Fruit fly (Drosophila melanogaster) whole organism, embryonic: ENCODE results near the gene trx.
A peak's percentile ranks its signal among the peaks of the same experiment; 100 is the strongest.

Experiments
- Asciz ChIP-seq: fragments of 200-800 bp; sonication (Bioruptor generic); optimal IDR thresholded peaks from 2 replicates; lab custom pipeline; 2017; ENCODE audit warnings: missing biosample characterization, mild to moderate bottlenecking, missing genetic modification characterization, missing genetic modification reagents
- BtbVII ChIP-seq: fragments of 200-800 bp; sonication (Bioruptor generic); optimal IDR thresholded peaks from 3 replicates; lab custom pipeline; 2017; ENCODE audit warnings: missing biosample characterization, mild to moderate bottlenecking, missing genetic modification characterization
- CG10267 ChIP-seq: fragments of 200-800 bp; sonication (Bioruptor generic); optimal IDR thresholded peaks from 2 replicates; lab custom pipeline; 2018; ENCODE audit warnings: missing biosample characterization, mild to moderate bottlenecking, missing genetic modification characterization, moderate library complexity
- CG10321 ChIP-seq: fragments of 200-800 bp; sonication (Bioruptor generic); IDR thresholded peaks from 2 replicates; pipeline ENCODE4 v1.3.6; 2022; ENCODE audit warnings: missing biosample characterization, missing genetic modification characterization
- CG11085 ChIP-seq: fragments of 200-800 bp; sonication (Bioruptor generic); IDR thresholded peaks from 2 replicates; pipeline ENCODE4 v1.3.6; 2022; ENCODE audit warnings: missing biosample characterization, missing genetic modification characterization
- CG14667 ChIP-seq: fragments of 200-800 bp; sonication (Bioruptor generic); IDR thresholded peaks from 2 replicates; pipeline ENCODE4 v1.3.6; 2022; ENCODE audit warnings: missing biosample characterization, missing genetic modification characterization
- CG15269 ChIP-seq: fragments of 200-800 bp; sonication (Bioruptor generic); optimal IDR thresholded peaks from 2 replicates; lab custom pipeline; 2018; ENCODE audit warnings: missing biosample characterization, mild to moderate bottlenecking, missing genetic modification characterization, moderate library complexity
- CG16815 ChIP-seq: fragments of 200-800 bp; sonication (Bioruptor generic); optimal IDR thresholded peaks from 3 replicates; lab custom pipeline; 2017; ENCODE audit warnings: missing biosample characterization, mild to moderate bottlenecking, missing genetic modification characterization
- CG17829 ChIP-seq: fragments of 200-800 bp; optimal IDR thresholded peaks from 2 replicates; lab custom pipeline; 2019; ENCODE audit warnings: missing biosample characterization, mild to moderate bottlenecking, missing genetic modification characterization, moderate library complexity
- CG1792 ChIP-seq: fragments of 200-800 bp; sonication (Bioruptor generic); optimal IDR thresholded peaks from 2 replicates; lab custom pipeline; 2016; ENCODE audit warnings: missing biosample characterization, missing genetic modification characterization
- CG2678 ChIP-seq: fragments of 200-800 bp; sonication (Bioruptor generic); optimal IDR thresholded peaks from 3 replicates; lab custom pipeline; 2019; ENCODE audit warnings: missing biosample characterization, mild to moderate bottlenecking, missing genetic modification characterization, moderate library complexity
- CG32767 ChIP-seq: fragments of 200-800 bp; sonication (Bioruptor generic); IDR thresholded peaks from 2 replicates; pipeline ENCODE4 v1.3.6; 2022; ENCODE audit warnings: missing biosample characterization, missing genetic modification characterization
- CG4730 ChIP-seq: fragments of 200-800 bp; sonication (Bioruptor generic); IDR thresholded peaks from 2 replicates; pipeline ENCODE4 v1.3.6; 2022; ENCODE audit warnings: missing biosample characterization, missing genetic modification characterization
- CG7963 ChIP-seq: fragments of 200-800 bp; sonication (Bioruptor generic); IDR thresholded peaks from 3 replicates; pipeline ENCODE4 v1.3.6; 2022; ENCODE audit warnings: missing biosample characterization, missing genetic modification characterization; ENCODE audit not compliant: partially characterized antibody
- CG9817 ChIP-seq: fragments of 200-800 bp; sonication (Bioruptor generic); optimal IDR thresholded peaks from 2 replicates; lab custom pipeline; 2018; ENCODE audit warnings: missing biosample characterization, mild to moderate bottlenecking, missing genetic modification characterization, moderate library complexity
- CrebB ChIP-seq: fragments of 200-800 bp; sonication (Bioruptor generic); optimal IDR thresholded peaks from 3 replicates; lab custom pipeline; 2018; ENCODE audit warnings: missing biosample characterization, mild to moderate bottlenecking, missing genetic modification characterization
- D ChIP-seq, 2 experiments: fragments of 200-800 bp in 1 of 2; fragments of >200 bp in 1 of 2; sonication (Bioruptor generic) in 1 of 2; optimal IDR thresholded peaks; 2 replicates in 1 of 2; 3 replicates in 1 of 2; lab custom pipeline; 2017; ENCODE audit warnings: mild to moderate bottlenecking in 1 of 2, missing biosample characterization in 1 of 2, missing genetic modification characterization in 1 of 2, missing genetic modification reagents in 1 of 2
- Dek ChIP-seq: fragments of 200-800 bp; sonication (Bioruptor generic); optimal IDR thresholded peaks from 3 replicates; lab custom pipeline; 2019; ENCODE audit warnings: missing biosample characterization, mild to moderate bottlenecking, missing genetic modification characterization, moderate library complexity
- Dip3 ChIP-seq: fragments of 200-800 bp; sonication (Bioruptor generic); optimal IDR thresholded peaks from 3 replicates; lab custom pipeline; 2016; ENCODE audit warnings: missing biosample characterization, missing genetic modification characterization
- Doc2 ChIP-seq: fragments of 200-800 bp; sonication (Bioruptor generic); IDR thresholded peaks from 2 replicates; pipeline ENCODE4 v1.3.6; 2022; ENCODE audit warnings: missing biosample characterization, missing genetic modification characterization
- Hand ChIP-seq: fragments of 200-800 bp; sonication (Bioruptor generic); optimal IDR thresholded peaks from 2 replicates; lab custom pipeline; 2017; ENCODE audit warnings: mild to moderate bottlenecking, missing biosample characterization, missing genetic modification reagents, missing genetic modification characterization
- Hr78 ChIP-seq, 2 experiments: fragments of 200-800 bp in 1 of 2; fragments of >200 bp in 1 of 2; sonication (Bioruptor generic) in 1 of 2; optimal IDR thresholded peaks; 2 replicates each; lab custom pipeline; 2017 to 2019; ENCODE audit warnings: missing biosample characterization in 2 of 2, missing genetic modification characterization in 2 of 2, mild to moderate bottlenecking in 1 of 2, moderate library complexity in 1 of 2
- Hsf ChIP-seq: fragments of 200-800 bp; sonication (Bioruptor generic); optimal IDR thresholded peaks from 3 replicates; lab custom pipeline; 2016; ENCODE audit warnings: missing biosample characterization, missing genetic modification characterization
- Jarid2 ChIP-seq: fragments of 200-800 bp; sonication (Bioruptor generic); optimal IDR thresholded peaks from 3 replicates; lab custom pipeline; 2017; ENCODE audit warnings: mild to moderate bottlenecking, missing biosample characterization, missing genetic modification reagents, missing genetic modification characterization
- MBD-R2 ChIP-seq: fragments of 200-800 bp; sonication (Bioruptor generic); IDR thresholded peaks from 2 replicates; pipeline ENCODE4 v1.3.6; 2022; ENCODE audit warnings: missing biosample characterization, missing genetic modification characterization
- NFAT ChIP-seq: fragments of 200-800 bp; sonication (Bioruptor generic); IDR thresholded peaks from 2 replicates; pipeline ENCODE4 v1.3.6; 2022; ENCODE audit warnings: missing biosample characterization, missing genetic modification characterization
- NK7.1 ChIP-seq: fragments of 200-800 bp; sonication (Bioruptor generic); optimal IDR thresholded peaks from 3 replicates; lab custom pipeline; 2016; ENCODE audit warnings: missing biosample characterization, missing genetic modification characterization
- Nf-YB ChIP-seq: fragments of 200-800 bp; sonication (Bioruptor generic); optimal IDR thresholded peaks from 3 replicates; lab custom pipeline; 2019; ENCODE audit warnings: missing biosample characterization, mild to moderate bottlenecking, missing genetic modification characterization, moderate library complexity
- Oaz ChIP-seq: fragments of 200-800 bp; sonication (Bioruptor generic); IDR thresholded peaks from 2 replicates; pipeline ENCODE4 v1.3.6; 2022; ENCODE audit warnings: missing biosample characterization, missing genetic modification characterization
- Sox100B ChIP-seq: fragments of 200-800 bp; sonication (Bioruptor generic); optimal IDR thresholded peaks from 3 replicates; lab custom pipeline; 2018; ENCODE audit warnings: missing biosample characterization, mild to moderate bottlenecking, missing genetic modification characterization
- bsh ChIP-seq, 2 experiments: fragments of 200-800 bp; sonication (Bioruptor generic); optimal IDR thresholded peaks; 2 replicates each; lab custom pipeline; 2017 to 2018; ENCODE audit warnings: mild to moderate bottlenecking in 2 of 2, missing biosample characterization in 2 of 2, missing genetic modification characterization in 2 of 2, moderate library complexity in 1 of 2
- btn ChIP-seq: fragments of 200-800 bp; sonication (Bioruptor generic); optimal IDR thresholded peaks from 2 replicates; lab custom pipeline; 2016; ENCODE audit warnings: missing biosample characterization, missing genetic modification characterization
- dan ChIP-seq: fragments of 200-800 bp; sonication (Bioruptor generic); IDR thresholded peaks from 2 replicates; pipeline ENCODE4 v1.3.6; 2022; ENCODE audit warnings: missing biosample characterization, missing genetic modification characterization
- emc ChIP-seq: fragments of 200-800 bp; sonication (Bioruptor generic); optimal IDR thresholded peaks from 2 replicates; lab custom pipeline; 2016; ENCODE audit warnings: missing biosample characterization, missing genetic modification characterization
- ems ChIP-seq: fragments of 200-800 bp; sonication (Bioruptor generic); optimal IDR thresholded peaks from 3 replicates; lab custom pipeline; 2016; ENCODE audit warnings: missing biosample characterization, missing genetic modification characterization
- en ChIP-seq: fragments of 200-800 bp; sonication (Bioruptor generic); optimal IDR thresholded peaks from 2 replicates; lab custom pipeline; 2016; ENCODE audit warnings: missing biosample characterization, missing genetic modification characterization
- esg ChIP-seq: fragments of 200-800 bp; sonication (Bioruptor generic); conservative IDR thresholded peaks from 2 replicates; pipeline ENCODE4 v1.3.6; 2022; ENCODE audit warnings: missing biosample characterization, missing genetic modification characterization
- gcm ChIP-seq: fragments of 200-800 bp; sonication (Bioruptor generic); optimal IDR thresholded peaks from 2 replicates; lab custom pipeline; 2019; ENCODE audit warnings: missing biosample characterization, mild to moderate bottlenecking, missing genetic modification characterization, moderate library complexity
- grn ChIP-seq: fragments of 200-800 bp; sonication (Bioruptor generic); optimal IDR thresholded peaks from 3 replicates; lab custom pipeline; 2017; ENCODE audit warnings: missing biosample characterization, missing genetic modification characterization
- gro ChIP-seq: fragments of 200-800 bp; sonication (Bioruptor generic); optimal IDR thresholded peaks from 2 replicates; lab custom pipeline; 2016; ENCODE audit warnings: missing biosample characterization, missing genetic modification characterization
- inv ChIP-seq: fragments of 200-800 bp; sonication (Bioruptor generic); IDR thresholded peaks from 2 replicates; pipeline ENCODE4 v1.3.6; 2022; ENCODE audit warnings: missing biosample characterization, missing genetic modification characterization; ENCODE audit not compliant: partially characterized antibody
- jumu ChIP-seq: fragments of 200-800 bp; sonication (Bioruptor generic); optimal IDR thresholded peaks from 3 replicates; lab custom pipeline; 2016; ENCODE audit warnings: missing biosample characterization, missing genetic modification characterization
- luna ChIP-seq: fragments of 200-800 bp; sonication (Bioruptor generic); optimal IDR thresholded peaks from 2 replicates; lab custom pipeline; 2016; ENCODE audit warnings: missing biosample characterization, missing genetic modification characterization
- p53 ChIP-seq: fragments of 200-800 bp; sonication (Bioruptor generic); optimal IDR thresholded peaks from 2 replicates; lab custom pipeline; 2016; ENCODE audit warnings: missing biosample characterization, missing genetic modification characterization
- rib ChIP-seq: fragments of 200-800 bp; sonication (Bioruptor generic); IDR thresholded peaks from 2 replicates; pipeline ENCODE4 v1.3.6; 2022; ENCODE audit warnings: missing biosample characterization, missing genetic modification characterization
- stwl ChIP-seq: fragments of 200-800 bp; sonication (Bioruptor generic); optimal IDR thresholded peaks from 3 replicates; lab custom pipeline; 2018; ENCODE audit warnings: missing biosample characterization, mild to moderate bottlenecking, missing genetic modification characterization, moderate library complexity
- sug ChIP-seq: fragments of 200-800 bp; optimal IDR thresholded peaks from 2 replicates; lab custom pipeline; 2019; ENCODE audit warnings: missing biosample characterization, mild to moderate bottlenecking, missing genetic modification characterization, moderate library complexity
- tll ChIP-seq, 2 experiments: fragments of 200-800 bp in 1 of 2; fragments of >200 bp in 1 of 2; sonication (Bioruptor generic) in 1 of 2; optimal IDR thresholded peaks; 2 replicates each; lab custom pipeline; 2017 to 2019; ENCODE audit warnings: missing biosample characterization in 2 of 2, missing genetic modification characterization in 2 of 2, mild to moderate bottlenecking in 1 of 2, moderate library complexity in 1 of 2
- z ChIP-seq: fragments of 200-800 bp; sonication (Bioruptor generic); IDR thresholded peaks from 3 replicates; pipeline ENCODE4 v1.3.6; 2022; ENCODE audit warnings: missing biosample characterization, missing genetic modification characterization

The trx gene

DNA sequence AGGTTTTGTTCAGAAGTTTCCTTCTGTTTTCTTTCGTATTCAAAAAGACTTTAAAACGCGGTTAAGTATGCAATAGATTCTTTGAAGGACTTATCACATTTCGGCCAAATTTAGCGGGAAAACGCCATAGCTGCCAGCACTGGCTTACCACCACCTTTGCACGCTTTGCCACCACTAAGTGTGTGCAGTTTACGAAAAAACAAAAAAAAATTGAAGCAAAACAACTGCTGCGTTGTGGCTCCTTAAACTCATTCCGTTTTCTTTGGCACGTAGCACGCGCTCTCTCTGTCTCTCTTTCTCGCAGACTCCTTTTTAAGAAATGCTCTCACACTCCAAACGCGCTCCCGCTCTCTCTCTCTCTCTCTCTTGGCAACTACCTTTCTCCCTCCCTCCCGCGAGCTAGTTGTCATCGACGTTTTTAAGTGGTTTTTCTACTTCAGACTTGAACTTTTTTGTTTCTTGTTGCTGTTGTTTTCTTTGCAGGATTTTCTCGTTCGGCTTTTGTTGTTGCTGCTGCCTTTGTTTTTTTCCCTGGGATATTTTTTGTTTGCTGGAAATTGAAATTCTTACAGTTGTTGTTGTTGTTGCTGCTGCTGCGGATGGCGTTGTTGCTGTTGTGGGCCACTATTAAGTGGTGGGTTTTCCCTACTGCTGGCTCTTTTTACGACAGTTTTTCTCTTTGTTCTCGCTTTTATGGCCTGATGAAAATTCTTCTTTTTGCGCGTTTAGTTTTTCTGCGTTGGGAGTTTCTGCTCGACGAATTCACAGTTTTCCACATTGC, 8.0 kb downstream of the trx start (continued):
- TF ChIP-seq en (GFP tag; lab: Kevin White, UChicago) (no peak), stwl (tag; lab: Kevin White, UChicago) (no peak), luna (GFP tag; lab: Kevin White, UChicago) (no peak), CG9817 (no peak), Oaz (no peak), MBD-R2 (GFP tag; lab: Robert Waterston, UW) (no peak), CG10267 (tag; lab: Kevin White, UChicago) (no peak), CG14667 (GFP tag; lab: Robert Waterston, UW) (no peak), Sox100B (no peak), CG1792 (no peak), bsh (GFP tag; optimal IDR thresholded peaks at IDR 0.05; lab: Kevin White, UChicago) (peak in 1 of 2 experiments; percentile 70), Jarid2 (GFP tag; lab: Kevin White, UChicago) (no peak), BtbVII (no peak), gro (GFP tag; lab: Kevin White, UChicago) (peak; percentile 13), Asciz (GFP tag; lab: Kevin White, UChicago) (no peak), ems (GFP tag; lab: Kevin White, UChicago) (peak; percentile 15), Doc2 (no peak), grn (no peak), CG2678 (tag; lab: Kevin White, UChicago) (no peak), CrebB (tag; lab: Kevin White, UChicago) (no peak), dan (GFP tag; lab: Robert Waterston, UW) (no peak), sug (tag; lab: Kevin White, UChicago) (no peak), CG10321 (GFP tag; lab: Robert Waterston, UW) (no peak), Hr78 (GFP tag; optimal IDR thresholded peaks at IDR 0.05; lab: Kevin White, UChicago) (no peak), inv (no peak), esg (GFP tag; lab: Robert Waterston, UW) (no peak), CG11085 (no peak), D (optimal IDR thresholded peaks at IDR 0.05; lab: Kevin White, UChicago) (no peak), D (GFP tag; optimal IDR thresholded peaks at IDR 0.05; lab: Kevin White, UChicago) (no peak), Nf-YB (no peak), Dek (tag; lab: Kevin White, UChicago) (no peak), CG4730 (no peak), Hand (GFP tag; lab: Kevin White, UChicago) (no peak), NK7.1 (GFP tag; lab: Kevin White, UChicago) (no peak), CG15269 (tag; lab: Kevin White, UChicago) (no peak), gcm (GFP tag; lab: Kevin White, UChicago) (no peak), CG17829 (tag; lab: Kevin White, UChicago) (no peak), btn (no peak), emc (GFP tag; lab: Kevin White, UChicago) (no peak), tll (GFP tag; optimal IDR thresholded peaks at IDR 0.05; lab: Kevin White, UChicago) (no peak), CG32767 (GFP tag; lab: Robert Waterston, UW) (no peak), CG7963 (no peak), CG16815 (GFP tag; lab: Kevin White, UChicago) (no peak), Hsf (GFP tag; lab: Kevin White, UChicago) (no peak), rib (no peak), NFAT (GFP tag; lab: Robert Waterston, UW) (no peak), z (GFP tag; lab: Robert Waterston, UW) (peak; percentile 79; the same call in 2 of the 3 replicates), p53 (GFP tag; lab: Kevin White, UChicago) (no peak), Dip3 (no peak), jumu (GFP tag; lab: Kevin White, UChicago) (peak; percentile 12)
